Fruit fly (Drosophila melanogaster) whole organism, embryonic: ENCODE measurements around the gene Hr4.
A peak's percentile ranks its signal among the peaks of the same experiment; 100 is the strongest.

Experiments used
- CG10431 ChIP-seq: fragments of 200-800 bp; sonication (Bioruptor generic); optimal IDR thresholded peaks from 3 replicates; lab custom pipeline; 2018; ENCODE audit warnings: missing biosample characterization, mild to moderate bottlenecking, missing genetic modification characterization
- CG11247 ChIP-seq: fragments of 200-800 bp; sonication (Bioruptor generic); IDR thresholded peaks from 2 replicates; pipeline ENCODE4 v1.3.6; 2022; ENCODE audit warnings: missing biosample characterization, missing genetic modification characterization
- CG11504 ChIP-seq: fragments of 200-800 bp; sonication (Bioruptor generic); optimal IDR thresholded peaks from 3 replicates; lab custom pipeline; 2019; ENCODE audit warnings: missing biosample characterization, mild to moderate bottlenecking, missing genetic modification characterization, moderate library complexity
- CG12769 ChIP-seq: fragments of 200-800 bp; sonication (Bioruptor generic); optimal IDR thresholded peaks from 2 replicates; lab custom pipeline; 2019; ENCODE audit warnings: missing biosample characterization, mild to moderate bottlenecking, missing genetic modification characterization, moderate library complexity
- CG14014 ChIP-seq: fragments of 200-800 bp; sonication (Bioruptor generic); IDR thresholded peaks from 2 replicates; pipeline ENCODE4 v1.3.6; 2022; ENCODE audit warnings: missing biosample characterization, missing genetic modification characterization
- CG1602 ChIP-seq: fragments of 200-800 bp; sonication (Bioruptor generic); optimal IDR thresholded peaks from 3 replicates; lab custom pipeline; 2016; ENCODE audit warnings: missing biosample characterization, missing genetic modification characterization
- CG17912 ChIP-seq: fragments of 200-800 bp; sonication (Bioruptor generic); optimal IDR thresholded peaks from 2 replicates; lab custom pipeline; 2018; ENCODE audit warnings: missing biosample characterization, mild to moderate bottlenecking, missing genetic modification characterization
- CG18619 ChIP-seq: fragments of 200-800 bp; sonication (Bioruptor generic); optimal IDR thresholded peaks from 3 replicates; lab custom pipeline; 2017; ENCODE audit warnings: missing biosample characterization, mild to moderate bottlenecking, missing genetic modification characterization
- CG18764 ChIP-seq: fragments of 200-800 bp; sonication (Bioruptor generic); optimal IDR thresholded peaks from 3 replicates; lab custom pipeline; 2016; ENCODE audit warnings: missing biosample characterization, missing genetic modification characterization
- CG2120 ChIP-seq: fragments of 200-800 bp; sonication (Bioruptor generic); optimal IDR thresholded peaks from 3 replicates; lab custom pipeline; 2016; ENCODE audit warnings: missing biosample characterization, missing genetic modification characterization
- CG30403 ChIP-seq: fragments of 200-800 bp; sonication (Bioruptor generic); optimal IDR thresholded peaks from 3 replicates; lab custom pipeline; 2016; ENCODE audit warnings: missing biosample characterization, missing genetic modification characterization
- CG4424 ChIP-seq: fragments of 200-800 bp; sonication (Bioruptor generic); optimal IDR thresholded peaks from 3 replicates; lab custom pipeline; 2016; ENCODE audit warnings: missing biosample characterization, missing genetic modification characterization
- CG4707 ChIP-seq: fragments of 200-800 bp; sonication (Bioruptor generic); optimal IDR thresholded peaks from 2 replicates; lab custom pipeline; 2018; ENCODE audit warnings: missing biosample characterization, mild to moderate bottlenecking, missing genetic modification characterization, moderate library complexity
- CG7839 ChIP-seq: fragments of 200-800 bp; sonication (Bioruptor generic); optimal IDR thresholded peaks from 3 replicates; lab custom pipeline; 2018; ENCODE audit warnings: missing biosample characterization, mild to moderate bottlenecking, missing genetic modification characterization, moderate library complexity
- CG9932 ChIP-seq: fragments of 200-800 bp; sonication (Bioruptor generic); IDR thresholded peaks from 2 replicates; pipeline ENCODE4 v1.3.6; 2022; ENCODE audit warnings: missing biosample characterization, missing genetic modification characterization
- CkIIα-i1 ChIP-seq: fragments of 200-800 bp; sonication (Bioruptor generic); IDR thresholded peaks from 2 replicates; pipeline ENCODE4 v1.3.6; 2022; ENCODE audit warnings: missing biosample characterization, missing genetic modification characterization
- Dfd ChIP-seq, 2 experiments: fragments of >200 bp; optimal IDR thresholded peaks; 2 replicates each; lab custom pipeline; 2017; ENCODE audit warnings: missing biosample characterization in 2 of 2, missing genetic modification characterization in 2 of 2
- Doc3 ChIP-seq: fragments of 200-800 bp; sonication (Bioruptor generic); IDR thresholded peaks from 3 replicates; pipeline ENCODE4 v1.3.6; 2022; ENCODE audit warnings: missing biosample characterization, missing genetic modification characterization; ENCODE audit not compliant: partially characterized antibody
- Elba2 ChIP-seq: fragments of 200-800 bp; sonication (Bioruptor generic); optimal IDR thresholded peaks from 3 replicates; lab custom pipeline; 2016; ENCODE audit warnings: missing biosample characterization, missing genetic modification characterization
- Fer1 ChIP-seq: fragments of 200-800 bp; sonication (Bioruptor generic); optimal IDR thresholded peaks from 2 replicates; lab custom pipeline; 2017; ENCODE audit warnings: missing biosample characterization, mild to moderate bottlenecking, missing genetic modification characterization
- GATAe ChIP-seq: fragments of 200-800 bp; sonication (Bioruptor generic); conservative IDR thresholded peaks from 2 replicates; pipeline ENCODE4 v1.3.6; 2022; ENCODE audit warnings: missing biosample characterization, missing genetic modification characterization
- H2.0 ChIP-seq: fragments of 200-800 bp; sonication (Bioruptor generic); IDR thresholded peaks from 2 replicates; pipeline ENCODE4 v1.3.6; 2022; ENCODE audit warnings: missing biosample characterization, missing genetic modification characterization
- HLH4C ChIP-seq: fragments of 200-800 bp; sonication (Bioruptor generic); IDR thresholded peaks from 3 replicates; pipeline ENCODE4 v1.3.6; 2022; ENCODE audit warnings: missing biosample characterization, missing genetic modification characterization; ENCODE audit not compliant: partially characterized antibody
- Hr3 ChIP-seq: fragments of 200-800 bp; sonication (Bioruptor generic); optimal IDR thresholded peaks from 3 replicates; lab custom pipeline; 2016; ENCODE audit warnings: missing biosample characterization, missing genetic modification characterization
- Mes4 ChIP-seq: fragments of 200-800 bp; sonication (Bioruptor generic); optimal IDR thresholded peaks from 2 replicates; lab custom pipeline; 2016; ENCODE audit warnings: missing biosample characterization, missing genetic modification characterization
- Spps ChIP-seq: fragments of 200-800 bp; sonication (Bioruptor generic); optimal IDR thresholded peaks from 2 replicates; lab custom pipeline; 2018; ENCODE audit warnings: missing biosample characterization, mild to moderate bottlenecking, missing genetic modification characterization
- bowl ChIP-seq: fragments of 200-800 bp; sonication (Bioruptor generic); IDR thresholded peaks from 2 replicates; pipeline ENCODE4 v1.3.6; 2022; ENCODE audit warnings: missing biosample characterization, missing genetic modification characterization
- crc ChIP-seq: fragments of 200-800 bp; sonication (Bioruptor generic); optimal IDR thresholded peaks from 2 replicates; lab custom pipeline; 2016; ENCODE audit warnings: missing biosample characterization, missing genetic modification characterization
- danr ChIP-seq: fragments of 200-800 bp; sonication (Bioruptor generic); IDR thresholded peaks from 2 replicates; pipeline ENCODE4 v1.3.6; 2022; ENCODE audit warnings: missing biosample characterization, missing genetic modification characterization
- dimm ChIP-seq: fragments of 200-800 bp; sonication (Bioruptor generic); IDR thresholded peaks from 2 replicates; pipeline ENCODE4 v1.3.6; 2022; ENCODE audit warnings: missing biosample characterization, missing genetic modification characterization
- ewg ChIP-seq: fragments of 200-800 bp; sonication (Bioruptor generic); optimal IDR thresholded peaks from 3 replicates; lab custom pipeline; 2017; ENCODE audit warnings: mild to moderate bottlenecking, missing biosample characterization, missing genetic modification reagents, missing genetic modification characterization
- gcm2 ChIP-seq: fragments of 200-800 bp; sonication (Bioruptor generic); optimal IDR thresholded peaks from 2 replicates; lab custom pipeline; 2016; ENCODE audit warnings: missing biosample characterization, missing genetic modification characterization
- ham ChIP-seq: fragments of 200-800 bp; sonication (Bioruptor generic); IDR thresholded peaks from 2 replicates; pipeline ENCODE4 v1.3.6; 2022; ENCODE audit warnings: missing biosample characterization, missing genetic modification characterization
- klu ChIP-seq: fragments of 200-800 bp; sonication (Bioruptor generic); IDR thresholded peaks from 2 replicates; pipeline ENCODE4 v1.3.6; 2022; ENCODE audit warnings: missing biosample characterization, missing genetic modification characterization
- lmd ChIP-seq: fragments of 200-800 bp; sonication (Bioruptor generic); IDR thresholded peaks from 2 replicates; pipeline ENCODE4 v1.3.6; 2022; ENCODE audit warnings: missing biosample characterization, missing genetic modification characterization
- luna ChIP-seq: fragments of 200-800 bp; sonication (Bioruptor generic); optimal IDR thresholded peaks from 2 replicates; lab custom pipeline; 2016; ENCODE audit warnings: missing biosample characterization, missing genetic modification characterization
- mld ChIP-seq: fragments of 200-800 bp; sonication (Bioruptor generic); IDR thresholded peaks from 3 replicates; pipeline ENCODE4 v1.3.6; 2022; ENCODE audit warnings: missing biosample characterization, missing genetic modification characterization; ENCODE audit not compliant: partially characterized antibody
- phol ChIP-seq: fragments of 200-800 bp; sonication (Bioruptor generic); optimal IDR thresholded peaks from 3 replicates; lab custom pipeline; 2018; ENCODE audit warnings: missing biosample characterization, mild to moderate bottlenecking, missing genetic modification characterization, moderate library complexity
- prd ChIP-seq, 3 experiments: fragments of >200 bp in 2 of 3; fragments of 200-800 bp in 1 of 3; sonication (Bioruptor generic) in 1 of 3; optimal IDR thresholded peaks in 2 of 3; IDR thresholded peaks in 1 of 3; 2 replicates in 2 of 3; 3 replicates in 1 of 3; pipeline versions ENCODE4 v1.3.6 to Lab custom; 2017 to 2022; ENCODE audit warnings: missing biosample characterization in 1 of 3, missing genetic modification characterization in 1 of 3
- slou ChIP-seq: fragments of 200-800 bp; sonication (Bioruptor generic); optimal IDR thresholded peaks from 3 replicates; lab custom pipeline; 2016; ENCODE audit warnings: missing biosample characterization, missing genetic modification characterization
- slp2 ChIP-seq: fragments of 200-800 bp; sonication (Bioruptor generic); optimal IDR thresholded peaks from 2 replicates; lab custom pipeline; 2016; ENCODE audit warnings: missing biosample characterization, missing genetic modification characterization
- so ChIP-seq: fragments of 200-800 bp; sonication (Bioruptor generic); IDR thresholded peaks from 3 replicates; pipeline ENCODE4 v1.3.6; 2022; ENCODE audit warnings: missing biosample characterization, missing genetic modification characterization
- tgo ChIP-seq: fragments of 200-800 bp; sonication (Bioruptor generic); IDR thresholded peaks from 3 replicates; pipeline ENCODE4 v1.3.6; 2022; ENCODE audit warnings: missing biosample characterization, missing genetic modification characterization
- toy ChIP-seq: fragments of 200-800 bp; sonication (Bioruptor generic); IDR thresholded peaks from 2 replicates; pipeline ENCODE4 v1.3.6; 2022; ENCODE audit warnings: missing biosample characterization, missing genetic modification characterization
- trh ChIP-seq: fragments of 200-800 bp; sonication (Bioruptor generic); optimal IDR thresholded peaks from 2 replicates; lab custom pipeline; 2016; ENCODE audit warnings: missing biosample characterization, missing genetic modification characterization
- twi ChIP-seq: fragments of 200-800 bp; optimal IDR thresholded peaks from 2 replicates; lab custom pipeline; 2019; ENCODE audit warnings: missing biosample characterization, mild to moderate bottlenecking, missing genetic modification characterization, moderate library complexity
- usp ChIP-seq: fragments of >200 bp; optimal IDR thresholded peaks from 2 replicates; lab custom pipeline; 2017; ENCODE audit warnings: missing biosample characterization, missing genetic modification characterization
- zen2 ChIP-seq: fragments of 200-800 bp; sonication (Bioruptor generic); IDR thresholded peaks from 3 replicates; pipeline ENCODE4 v1.3.6; 2022; ENCODE audit warnings: missing biosample characterization, missing genetic modification characterization; ENCODE audit not compliant: partially characterized antibody

Gene Hr4

DNA sequence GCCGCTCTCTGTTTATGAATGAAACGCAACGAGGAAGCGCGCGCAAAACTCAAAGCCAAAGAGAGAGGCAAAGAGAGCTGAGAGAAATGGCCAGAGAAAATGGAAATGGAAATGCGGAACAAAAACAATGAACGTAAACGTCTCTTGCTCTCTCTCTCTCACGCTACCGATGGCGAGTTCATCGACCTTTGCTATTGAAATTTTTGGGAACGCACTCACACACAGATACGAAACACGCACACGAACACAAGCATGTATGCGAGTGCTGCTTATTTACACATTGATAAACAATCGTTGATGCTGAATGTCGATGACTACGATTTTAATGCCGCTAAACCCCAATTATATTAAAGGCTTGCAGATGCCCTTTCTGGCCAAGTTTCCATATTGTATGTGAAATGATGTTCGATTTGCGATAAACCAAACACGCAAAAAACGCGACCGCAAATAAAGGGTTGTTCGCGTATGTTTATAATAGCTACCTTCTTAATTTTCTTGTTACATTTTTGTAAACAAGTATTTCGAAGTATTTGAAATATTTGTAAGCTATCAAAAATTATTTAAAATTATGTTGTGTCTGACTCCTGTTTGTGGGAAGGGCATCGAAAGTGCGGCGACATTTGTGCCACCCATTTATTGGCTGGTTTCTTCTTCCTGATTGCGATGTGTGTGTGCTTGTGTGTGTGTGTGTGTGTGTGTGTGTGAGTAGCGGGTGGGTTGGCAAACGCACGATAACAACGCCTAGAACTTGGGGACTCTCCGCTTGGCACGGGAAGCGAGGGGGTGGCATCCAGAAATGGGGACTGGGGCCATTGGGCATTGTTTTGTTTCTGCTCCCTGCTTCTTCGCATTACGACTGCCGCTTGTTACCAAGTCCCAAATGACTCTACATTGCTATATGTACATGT lies 1.9 kb downstream of the Hr4 start (continued):
- TF ChIP-seq so (GFP tag; lab: Robert Waterston, UW) (0 out of 3 replicates have a peak, but pooled peaks have one; percentile 39), slp2 (GFP tag; lab: Kevin White, UChicago) (peak; percentile 77), CG12769 (tag; lab: Kevin White, UChicago) (peak; percentile 47), CG17912 (no peak), CG30403 (GFP tag; lab: Kevin White, UChicago) (peak; percentile 75), tgo (GFP tag; lab: Robert Waterston, UW) (no peak), CkIIα-i1 (GFP tag; lab: Robert Waterston, UW) (no peak), Doc3 (no peak), CG1602 (GFP tag; lab: Kevin White, UChicago) (peak; percentile 66), dimm (GFP tag; lab: Robert Waterston, UW) (no peak), klu (GFP tag; lab: Robert Waterston, UW) (peak; percentile 44; the same call in 1 of the 2 replicates), crc (GFP tag; lab: Kevin White, UChicago) (peak; percentile 59), HLH4C (GFP tag; lab: Robert Waterston, UW) (no peak), Hr3 (GFP tag; lab: Kevin White, UChicago) (peak; percentile 48), lmd (GFP tag; lab: Robert Waterston, UW) (peak; percentile 68), bowl (GFP tag; lab: Robert Waterston, UW) (no peak), CG2120 (GFP tag; lab: Kevin White, UChicago) (peak; percentile 82), CG11504 (tag; lab: Kevin White, UChicago) (peak; percentile 82), CG14014 (GFP tag; lab: Robert Waterston, UW) (no peak; the same call in 1 of the 2 replicates), toy (GFP tag; lab: Robert Waterston, UW) (no peak), trh (peak; percentile 19), Fer1 (GFP tag; lab: Kevin White, UChicago) (peak; percentile 62), CG4424 (peak; percentile 61), GATAe (GFP tag; lab: Robert Waterston, UW) (no peak), Elba2 (GFP tag; lab: Kevin White, UChicago) (no peak), phol (peak; percentile 87), twi (tag; lab: Kevin White, UChicago) (peak; percentile 53), CG10431 (peak; percentile 2), slou (GFP tag; lab: Kevin White, UChicago) (peak; percentile 24), CG4707 (GFP tag; lab: Kevin White, UChicago) (peak; percentile 27), gcm2 (GFP tag; lab: Kevin White, UChicago) (no peak), luna (no peak), prd (optimal IDR thresholded peaks at IDR 0.05; lab: Kevin White, UChicago) (no peak), prd (GFP tag; IDR thresholded peaks at IDR 0.05; lab: Robert Waterston, UW) (peak; percentile 67; the same call in 2 of the 3 replicates), H2.0 (GFP tag; lab: Robert Waterston, UW) (peak; percentile 7; the same call in 1 of the 2 replicates), usp (GFP tag; lab: Kevin White, UChicago) (peak; percentile 19), zen2 (GFP tag; lab: Robert Waterston, UW) (0 out of 3 replicates have a peak, but pooled peaks have one; percentile 32), Mes4 (GFP tag; lab: Kevin White, UChicago) (peak; percentile 46), danr (GFP tag; lab: Robert Waterston, UW) (0 out of 2 replicates have a peak, but pooled peaks have one; percentile 29), CG9932 (GFP tag; lab: Robert Waterston, UW) (peak; percentile 30; the same call in 1 of the 2 replicates), ewg (GFP tag; lab: Kevin White, UChicago) (peak; percentile 67), CG7839 (peak; percentile 85), mld (GFP tag; lab: Robert Waterston, UW) (no peak), ham (GFP tag; lab: Robert Waterston, UW) (no peak), CG18619 (GFP tag; lab: Kevin White, UChicago) (peak; percentile 72), CG18764 (GFP tag; lab: Kevin White, UChicago) (peak; percentile 9), Spps (peak; percentile 63), CG11247 (GFP tag; lab: Robert Waterston, UW) (peak; percentile 36; the same call in 1 of the 2 replicates), Dfd (GFP tag; optimal IDR thresholded peaks at IDR 0.05; lab: Kevin White, UChicago) (no peak)
